Fruit fly (Drosophila melanogaster) whole organism, embryonic: ENCODE results near the gene CG45066.

Experiments
- ATbp ChIP-seq: fragments of 200-800 bp; sonication (Bioruptor generic); optimal IDR thresholded peaks from 2 replicates; lab custom pipeline; 2017; ENCODE audit warnings: missing biosample characterization, mild to moderate bottlenecking, missing genetic modification characterization, missing genetic modification reagents
- Awh ChIP-seq: fragments of 200-800 bp; sonication (Bioruptor generic); IDR thresholded peaks from 2 replicates; pipeline ENCODE4, ENCODE4 v1.3.6; 2022; ENCODE audit warnings: missing biosample characterization, missing genetic modification characterization
- Bdp1 ChIP-seq: fragments of 200-800 bp; sonication (Bioruptor generic); optimal IDR thresholded peaks from 3 replicates; lab custom pipeline; 2016; ENCODE audit warnings: missing biosample characterization, missing genetic modification characterization
- Bgb ChIP-seq: fragments of 200-800 bp; sonication (Bioruptor generic); IDR thresholded peaks from 2 replicates; pipeline ENCODE4 v1.3.6; 2022; ENCODE audit warnings: missing biosample characterization, missing genetic modification characterization; ENCODE audit not compliant: partially characterized antibody
- Blimp-1 ChIP-seq: fragments of 200-800 bp; sonication (Bioruptor generic); optimal IDR thresholded peaks from 3 replicates; lab custom pipeline; 2018; ENCODE audit warnings: missing biosample characterization, missing genetic modification characterization, mild to moderate bottlenecking, moderate library complexity, missing genetic modification reagents
- CG10147 ChIP-seq: fragments of 200-800 bp; sonication (Bioruptor generic); optimal IDR thresholded peaks from 2 replicates; lab custom pipeline; 2019; ENCODE audit warnings: missing biosample characterization, mild to moderate bottlenecking, missing genetic modification characterization, moderate library complexity
- CG10565 ChIP-seq: fragments of 200-800 bp; sonication (Bioruptor generic); optimal IDR thresholded peaks from 3 replicates; lab custom pipeline; 2016; ENCODE audit warnings: missing biosample characterization, mild to moderate bottlenecking, missing genetic modification characterization
- CG13123 ChIP-seq: fragments of 200-800 bp; sonication (Bioruptor generic); optimal IDR thresholded peaks from 2 replicates; lab custom pipeline; 2016; ENCODE audit warnings: missing biosample characterization, missing genetic modification characterization
- CG13287 ChIP-seq: fragments of 200-800 bp; sonication (Bioruptor generic); IDR thresholded peaks from 2 replicates; pipeline ENCODE4 v1.3.6; 2022; ENCODE audit warnings: missing biosample characterization, missing genetic modification characterization; ENCODE audit not compliant: partially characterized antibody
- CG13775 ChIP-seq: fragments of 200-800 bp; sonication (Bioruptor generic); optimal IDR thresholded peaks from 3 replicates; lab custom pipeline; 2017; ENCODE audit warnings: missing biosample characterization, mild to moderate bottlenecking, missing genetic modification characterization
- CG13894 ChIP-seq: fragments of 200-800 bp; sonication (Bioruptor generic); optimal IDR thresholded peaks from 3 replicates; lab custom pipeline; 2018; ENCODE audit warnings: missing biosample characterization, mild to moderate bottlenecking, missing genetic modification characterization, moderate library complexity
- CG14860 ChIP-seq: fragments of 200-800 bp; sonication (Bioruptor generic); IDR thresholded peaks from 3 replicates; pipeline ENCODE4 v1.3.6; 2022; ENCODE audit warnings: missing biosample characterization, missing genetic modification characterization; ENCODE audit not compliant: partially characterized antibody
- CG18619 ChIP-seq: fragments of 200-800 bp; sonication (Bioruptor generic); optimal IDR thresholded peaks from 3 replicates; lab custom pipeline; 2017; ENCODE audit warnings: missing biosample characterization, mild to moderate bottlenecking, missing genetic modification characterization
- CG2129 ChIP-seq: fragments of 200-800 bp; sonication (Bioruptor generic); IDR thresholded peaks from 2 replicates; pipeline ENCODE4 v1.3.6; 2022; ENCODE audit warnings: missing biosample characterization, missing genetic modification characterization; ENCODE audit not compliant: partially characterized antibody
- CG3847 ChIP-seq: fragments of 200-800 bp; sonication (Bioruptor generic); IDR thresholded peaks from 2 replicates; pipeline ENCODE4 v1.3.6; 2022; ENCODE audit warnings: missing biosample characterization, missing genetic modification characterization
- CG4282 ChIP-seq: fragments of 200-800 bp; sonication (Bioruptor generic); optimal IDR thresholded peaks from 2 replicates; lab custom pipeline; 2016; ENCODE audit warnings: missing biosample characterization, missing genetic modification characterization
- CG4404 ChIP-seq: fragments of 200-800 bp; sonication (Bioruptor generic); IDR thresholded peaks from 2 replicates; pipeline ENCODE4 v1.3.6; 2022; ENCODE audit warnings: missing biosample characterization, missing genetic modification characterization
- CG6765 ChIP-seq: fragments of 200-800 bp; sonication (Bioruptor generic); optimal IDR thresholded peaks from 3 replicates; lab custom pipeline; 2017; ENCODE audit warnings: missing biosample characterization, mild to moderate bottlenecking, missing genetic modification characterization
- CG8290 ChIP-seq, 3 experiments: fragments of 200-800 bp; sonication (Bioruptor generic); optimal IDR thresholded peaks; 2 replicates each; lab custom pipeline; 2016 to 2019; ENCODE audit warnings: missing biosample characterization in 3 of 3, missing genetic modification characterization in 3 of 3, mild to moderate bottlenecking in 2 of 3, moderate library complexity in 1 of 3
- CG8944 ChIP-seq: fragments of 200-800 bp; sonication (Bioruptor generic); optimal IDR thresholded peaks from 3 replicates; lab custom pipeline; 2016; ENCODE audit warnings: missing biosample characterization, missing genetic modification characterization
- CG9817 ChIP-seq: fragments of 200-800 bp; sonication (Bioruptor generic); optimal IDR thresholded peaks from 2 replicates; lab custom pipeline; 2018; ENCODE audit warnings: missing biosample characterization, mild to moderate bottlenecking, missing genetic modification characterization, moderate library complexity
- CG9876 ChIP-seq: fragments of 200-800 bp; sonication (Bioruptor generic); optimal IDR thresholded peaks from 2 replicates; lab custom pipeline; 2016; ENCODE audit warnings: missing biosample characterization, missing genetic modification characterization
- D19B ChIP-seq: fragments of 200-800 bp; sonication (Bioruptor generic); optimal IDR thresholded peaks from 2 replicates; lab custom pipeline; 2017; ENCODE audit warnings: missing biosample characterization, mild to moderate bottlenecking, missing genetic modification characterization
- Dad ChIP-seq: fragments of 200-800 bp; sonication (Bioruptor generic); optimal IDR thresholded peaks from 3 replicates; lab custom pipeline; 2016; ENCODE audit warnings: missing biosample characterization, missing genetic modification characterization
- HLH3B ChIP-seq: fragments of 200-800 bp; sonication (Bioruptor generic); IDR thresholded peaks from 2 replicates; pipeline ENCODE4 v1.3.6; 2022; ENCODE audit warnings: missing biosample characterization, missing genetic modification characterization
- Lhr ChIP-seq: fragments of 200-800 bp; sonication (Bioruptor generic); optimal IDR thresholded peaks from 3 replicates; lab custom pipeline; 2017; ENCODE audit warnings: mild to moderate bottlenecking, missing biosample characterization, missing genetic modification reagents, missing genetic modification characterization
- Max ChIP-seq: fragments of 200-800 bp; sonication (Bioruptor generic); optimal IDR thresholded peaks from 2 replicates; lab custom pipeline; 2016; ENCODE audit warnings: missing biosample characterization, mild to moderate bottlenecking, missing genetic modification characterization
- Med ChIP-seq: fragments of 200-800 bp; sonication (Bioruptor generic); peaks from one replicate; lab custom pipeline; 2016; ENCODE audit warnings: missing biosample characterization, missing genetic modification characterization, mild to moderate bottlenecking, inconsistent platforms, moderate library complexity
- Mes4 ChIP-seq: fragments of 200-800 bp; sonication (Bioruptor generic); optimal IDR thresholded peaks from 2 replicates; lab custom pipeline; 2016; ENCODE audit warnings: missing biosample characterization, missing genetic modification characterization
- Neu2 ChIP-seq: fragments of 200-800 bp; sonication (Bioruptor generic); optimal IDR thresholded peaks from 3 replicates; lab custom pipeline; 2016; ENCODE audit warnings: missing biosample characterization, missing genetic modification characterization, borderline replicate concordance
- Nf-YA ChIP-seq: fragments of 200-800 bp; sonication (Bioruptor generic); IDR thresholded peaks from 2 replicates; pipeline ENCODE4 v1.3.6; 2022; ENCODE audit warnings: missing biosample characterization, missing genetic modification characterization
- Nf-YC ChIP-seq: fragments of 200-800 bp; optimal IDR thresholded peaks from 3 replicates; lab custom pipeline; 2019; ENCODE audit warnings: missing biosample characterization, mild to moderate bottlenecking, missing genetic modification characterization, moderate library complexity
- Ptx1 ChIP-seq: fragments of 200-800 bp; sonication (Bioruptor generic); IDR thresholded peaks from 2 replicates; pipeline ENCODE4 v1.3.6; 2022; ENCODE audit warnings: missing biosample characterization, missing genetic modification characterization
- Sry-δ ChIP-seq: fragments of 200-800 bp; sonication (Bioruptor generic); optimal IDR thresholded peaks from 2 replicates; lab custom pipeline; 2016; ENCODE audit warnings: missing biosample characterization, missing genetic modification characterization
- Stat92E ChIP-seq, 3 experiments: fragments of >200 bp in 2 of 3; fragments of 200-800 bp in 1 of 3; sonication (Bioruptor generic) in 1 of 3; optimal IDR thresholded peaks; 2 replicates each; lab custom pipeline; 2017 to 2019; ENCODE audit warnings: missing biosample characterization in 3 of 3, missing genetic modification characterization in 3 of 3, mild to moderate bottlenecking in 1 of 3, moderate library complexity in 1 of 3
- Tbp ChIP-seq: fragments of >200 bp; optimal IDR thresholded peaks from 2 replicates; lab custom pipeline; 2018; ENCODE audit warnings: missing biosample characterization, missing genetic modification characterization
- al ChIP-seq: fragments of 200-800 bp; sonication (Bioruptor generic); IDR thresholded peaks from 2 replicates; pipeline ENCODE4 v1.3.6; 2022; ENCODE audit warnings: missing biosample characterization, missing genetic modification characterization
- az2 ChIP-seq: fragments of 200-800 bp; sonication (Bioruptor generic); optimal IDR thresholded peaks from 3 replicates; lab custom pipeline; 2016; ENCODE audit warnings: missing biosample characterization, missing genetic modification characterization
- bab2 ChIP-seq: fragments of 200-800 bp; sonication (Bioruptor generic); optimal IDR thresholded peaks from 2 replicates; lab custom pipeline; 2016; ENCODE audit warnings: missing biosample characterization, missing genetic modification characterization
- bowl ChIP-seq: fragments of 200-800 bp; sonication (Bioruptor generic); IDR thresholded peaks from 2 replicates; pipeline ENCODE4 v1.3.6; 2022; ENCODE audit warnings: missing biosample characterization, missing genetic modification characterization
- crc ChIP-seq: fragments of 200-800 bp; sonication (Bioruptor generic); optimal IDR thresholded peaks from 2 replicates; lab custom pipeline; 2016; ENCODE audit warnings: missing biosample characterization, missing genetic modification characterization
- gfzf ChIP-seq: fragments of 200-800 bp; sonication (Bioruptor generic); optimal IDR thresholded peaks from 2 replicates; lab custom pipeline; 2016; ENCODE audit warnings: missing biosample characterization, mild to moderate bottlenecking, missing genetic modification characterization, moderate library complexity
- grau ChIP-seq: fragments of 200-800 bp; optimal IDR thresholded peaks from 3 replicates; lab custom pipeline; 2019; ENCODE audit warnings: missing biosample characterization, mild to moderate bottlenecking, missing genetic modification characterization, moderate library complexity
- jumu ChIP-seq: fragments of 200-800 bp; sonication (Bioruptor generic); optimal IDR thresholded peaks from 3 replicates; lab custom pipeline; 2016; ENCODE audit warnings: missing biosample characterization, missing genetic modification characterization
- kay ChIP-seq: fragments of 200-800 bp; sonication (Bioruptor generic); optimal IDR thresholded peaks from 2 replicates; lab custom pipeline; 2016; ENCODE audit warnings: missing biosample characterization, missing genetic modification characterization
- mirr ChIP-seq: fragments of 200-800 bp; sonication (Bioruptor generic); optimal IDR thresholded peaks from 3 replicates; lab custom pipeline; 2018; ENCODE audit warnings: missing biosample characterization, mild to moderate bottlenecking, missing genetic modification characterization
- schlank ChIP-seq: fragments of 200-800 bp; sonication (Bioruptor generic); optimal IDR thresholded peaks from 2 replicates; lab custom pipeline; 2018; ENCODE audit warnings: missing biosample characterization, mild to moderate bottlenecking, missing genetic modification characterization
- so ChIP-seq: fragments of 200-800 bp; sonication (Bioruptor generic); IDR thresholded peaks from 3 replicates; pipeline ENCODE4 v1.3.6; 2022; ENCODE audit warnings: missing biosample characterization, missing genetic modification characterization
- toy ChIP-seq: fragments of 200-800 bp; sonication (Bioruptor generic); IDR thresholded peaks from 2 replicates; pipeline ENCODE4 v1.3.6; 2022; ENCODE audit warnings: missing biosample characterization, missing genetic modification characterization
- zen2 ChIP-seq: fragments of 200-800 bp; sonication (Bioruptor generic); IDR thresholded peaks from 3 replicates; pipeline ENCODE4 v1.3.6; 2022; ENCODE audit warnings: missing biosample characterization, missing genetic modification characterization; ENCODE audit not compliant: partially characterized antibody

Gene CG45066

DNA sequence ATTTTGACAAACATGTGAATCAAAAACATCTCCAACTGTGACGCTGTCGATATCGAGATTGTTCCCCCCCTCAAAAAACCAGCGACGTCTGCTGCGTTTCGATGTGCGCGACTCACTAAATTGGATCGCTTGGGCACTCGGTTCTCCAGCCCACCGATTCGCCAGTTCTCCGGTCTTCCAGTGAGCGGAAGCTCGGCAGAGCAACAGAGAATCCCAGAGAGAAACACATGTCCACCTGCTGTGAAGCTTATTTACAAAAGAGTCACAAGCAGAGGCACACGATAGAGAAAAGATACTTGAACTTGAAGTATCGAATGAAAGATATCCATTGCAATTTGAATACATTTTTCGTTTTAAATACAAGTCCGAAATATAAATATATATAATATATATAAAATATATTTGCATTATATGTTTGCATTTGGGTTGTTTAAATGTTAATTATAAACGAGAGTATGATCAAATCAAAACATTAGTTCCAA lies 23.1 kb upstream of the CG45066 start (continued):
- TF ChIP-seq Tbp (GFP tag; lab: Kevin White, UChicago) (no peak), az2 (GFP tag; lab: Kevin White, UChicago) (no peak), Awh (GFP tag; lab: Robert Waterston, UW) (no peak), grau (peak; percentile 35), Med (GFP tag; lab: Kevin White, UChicago) (peak; percentile 87), Bgb (peak; percentile 36; the same call in 1 of the 2 replicates), CG14860 (no peak), Dad (GFP tag; lab: Kevin White, UChicago) (no peak), CG18619 (GFP tag; lab: Kevin White, UChicago) (peak; percentile 19), CG10565 (GFP tag; lab: Kevin White, UChicago) (no peak), CG2129 (GFP tag; lab: Robert Waterston, UW) (no peak), CG13775 (GFP tag; lab: Kevin White, UChicago) (no peak), Nf-YC (tag; lab: Kevin White, UChicago) (no peak), CG10147 (no peak), gfzf (GFP tag; lab: Kevin White, UChicago) (no peak), CG13287 (peak; percentile 7; the same call in 1 of the 2 replicates), HLH3B (GFP tag; lab: Robert Waterston, UW) (no peak), Sry-δ (GFP tag; lab: Kevin White, UChicago) (no peak), jumu (GFP tag; lab: Kevin White, UChicago) (no peak), toy (no peak), Nf-YA (GFP tag; lab: Robert Waterston, UW) (no peak), CG4282 (GFP tag; lab: Kevin White, UChicago) (no peak), CG8944 (GFP tag; lab: Kevin White, UChicago) (no peak), kay (no peak), D19B (peak; percentile 93), CG6765 (GFP tag; lab: Kevin White, UChicago) (no peak), bowl (GFP tag; lab: Robert Waterston, UW) (no peak), Neu2 (GFP tag; lab: Kevin White, UChicago) (no peak), Lhr (GFP tag; lab: Kevin White, UChicago) (no peak), Max (GFP tag; lab: Kevin White, UChicago) (no peak), CG3847 (GFP tag; lab: Robert Waterston, UW) (no peak), schlank (tag; lab: Kevin White, UChicago) (no peak), CG13894 (tag; lab: Kevin White, UChicago) (no peak), bab2 (GFP tag; lab: Kevin White, UChicago) (no peak), Bdp1 (no peak), Blimp-1 (GFP tag; lab: Kevin White, UChicago) (peak; percentile 3), al (GFP tag; lab: Robert Waterston, UW) (no peak), ATbp (no peak), Ptx1 (GFP tag; lab: Robert Waterston, UW) (no peak), CG4404 (GFP tag; lab: Robert Waterston, UW) (no peak), CG9817 (no peak), mirr (GFP tag; lab: Kevin White, UChicago) (no peak), so (GFP tag; lab: Robert Waterston, UW) (peak; percentile 62; the same call in 2 of the 3 replicates), crc (GFP tag; lab: Kevin White, UChicago) (no peak), Stat92E (GFP tag; optimal IDR thresholded peaks at IDR 0.05; lab: Kevin White, UChicago) (no peak), CG9876 (GFP tag; lab: Kevin White, UChicago) (no peak), CG13123 (GFP tag; lab: Kevin White, UChicago) (no peak), Mes4 (GFP tag; lab: Kevin White, UChicago) (no peak), zen2 (GFP tag; lab: Robert Waterston, UW) (no peak), CG8290 (GFP tag; optimal IDR thresholded peaks at IDR 0.05; lab: Kevin White, UChicago) (no peak), CG8290 (tag; optimal IDR thresholded peaks at IDR 0.05; lab: Kevin White, UChicago) (peak in 1 of 2 experiments; percentile 29)
